Fruit fly (Drosophila melanogaster): ENCODE results near the gene CG1113.

- TF ChIP-seq CG4424 (GFP tag; optimal IDR thresholded peaks at IDR 0.05): no peak
- no peak for TF ChIP-seq ranshi (GFP tag; IDR thresholded peaks at IDR 0.05)
- TF ChIP-seq nom (GFP tag; optimal IDR thresholded peaks at IDR 0.05): no peak
- TF ChIP-seq BtbVII (GFP tag; optimal IDR thresholded peaks at IDR 0.05): no peak
- TF ChIP-seq CG7556 (GFP tag; optimal IDR thresholded peaks at IDR 0.05): no peak
- TF ChIP-seq CG1529 (GFP tag; optimal IDR thresholded peaks at IDR 0.05): no peak
- no peak for TF ChIP-seq Xbp1 (GFP tag; optimal IDR thresholded peaks at IDR 0.05)
- no peak for TF ChIP-seq emc (GFP tag; optimal IDR thresholded peaks at IDR 0.05)
- no peak for TF ChIP-seq CG17359 (tag; optimal IDR thresholded peaks at IDR 0.05)
These were observed 40.2 kb upstream of the CG1113 start for dm6 chr3R:5212759-5213053.

Data from whole organism, embryonic.